Worm (Caenorhabditis elegans) whole organism, L1 larva: ENCODE measurements around the gene sru-31.

Experiments
- C04F5.9 ChIP-seq: sonication (generic microtip); optimal IDR thresholded peaks from 2 replicates; lab custom pipeline; 2016; ENCODE audit warnings: missing genetic modification characterization, missing compliant biosample characterization
- ceh-90 ChIP-seq: sonication (generic microtip); optimal IDR thresholded peaks from 2 replicates; lab custom pipeline; 2016; ENCODE audit warnings: missing genetic modification characterization, missing compliant biosample characterization
- egl-27 ChIP-seq, 2 experiments: fragments of 150-350 bp in 1 of 2; sonication (generic microtip); optimal IDR thresholded peaks; 3 replicates each; lab custom pipeline; 2017 to 2018; ENCODE audit warnings: missing biosample characterization in 2 of 2, missing genetic modification characterization in 2 of 2, missing genetic modification reagents in 2 of 2
- elt-3 ChIP-seq, 6 experiments: fragments of 150-350 bp in 1 of 6; sonication (generic microtip); optimal IDR thresholded peaks; 2 replicates each; lab custom pipeline; 2017 to 2018; ENCODE audit warnings: missing biosample characterization in 6 of 6, missing genetic modification characterization in 6 of 6, inconsistent platforms in 1 of 6
- fkh-4 ChIP-seq: sonication (generic microtip); optimal IDR thresholded peaks from 2 replicates; lab custom pipeline; 2016; ENCODE audit warnings: missing compliant biosample characterization, missing genetic modification characterization, borderline replicate concordance
- lin-13 ChIP-seq: fragments of 150-350 bp; optimal IDR thresholded peaks from 2 replicates; lab custom pipeline; 2014; ENCODE audit warnings: missing biosample characterization, missing genetic modification reagents, missing genetic modification characterization
- lin-15B ChIP-seq: fragments of 150-350 bp; sonication (generic microtip); optimal IDR thresholded peaks from 3 replicates; lab custom pipeline; 2014; ENCODE audit warnings: missing biosample characterization, missing genetic modification characterization
- nhr-28 ChIP-seq: fragments of 150-350 bp; optimal IDR thresholded peaks from 2 replicates; lab custom pipeline; 2014; ENCODE audit warnings: missing biosample characterization, missing genetic modification characterization
- nhr-76 ChIP-seq: sonication (generic microtip); optimal IDR thresholded peaks from 2 replicates; lab custom pipeline; 2017; ENCODE audit warnings: missing biosample characterization, missing genetic modification characterization
- nhr-84 ChIP-seq: sonication (generic microtip); optimal IDR thresholded peaks from 2 replicates; lab custom pipeline; 2017; ENCODE audit warnings: missing biosample characterization, missing genetic modification characterization

DNA sequence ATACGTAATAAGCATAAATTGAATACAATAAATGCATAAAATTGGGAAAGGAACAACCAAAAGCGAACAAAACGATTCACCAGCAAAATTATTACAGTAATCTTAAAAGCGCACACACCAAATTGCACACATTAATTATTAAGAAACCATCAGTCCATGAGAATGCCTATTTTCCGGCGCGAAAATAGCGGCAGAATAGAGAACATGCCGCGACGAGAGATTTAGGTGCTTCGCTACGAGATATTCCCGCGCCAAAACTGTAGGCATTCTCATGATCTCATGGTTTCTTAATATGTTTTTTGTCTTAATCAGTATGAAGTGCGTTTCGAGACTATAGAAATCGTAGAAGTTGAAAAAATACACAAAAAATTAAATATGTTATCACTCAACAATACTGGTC is 32.3 kb upstream of the sru-31 start:
- no peak for TF ChIP-seq lin-15B
- no peak for TF ChIP-seq nhr-28 (tag; lab: Kevin White, UChicago)
- TF ChIP-seq lin-13 (GFP tag; lab: Kevin White, UChicago) = no peak
- TF ChIP-seq fkh-4 (tag; lab: Kevin White, UChicago) = no peak
- no peak for TF ChIP-seq elt-3 (tag; optimal IDR thresholded peaks at IDR 0.05; lab: Kevin White, UChicago)
- TF ChIP-seq ceh-90 = no peak
- TF ChIP-seq C04F5.9 (tag; lab: Kevin White, UChicago) = no peak
- no peak for TF ChIP-seq nhr-84 (tag; lab: Kevin White, UChicago)
- no peak for TF ChIP-seq egl-27 (tag; optimal IDR thresholded peaks at IDR 0.05; lab: Kevin White, UChicago)
- no peak for TF ChIP-seq nhr-76
